Fruit fly (Drosophila melanogaster) Kc167 (cell line): ENCODE results near the gene CG46448.

ENCODE experiments used
- Myc ChIP-seq: fragments of >200 bp; optimal IDR thresholded peaks from 2 replicates; lab custom pipeline; 2017; ENCODE audit warnings: missing external identifiers
- h ChIP-seq: fragments of >200 bp; optimal IDR thresholded peaks from 3 replicates; lab custom pipeline; 2018; ENCODE audit warnings: missing external identifiers

- TF ChIP-seq Myc (lab: Kevin White, UChicago), result no peak
- TF ChIP-seq h (lab: Kevin White, UChicago), result no peak
Observed at dm6 chr2L:2416620-2417019, 25.2 kb downstream of the CG46448 start, which contains the start of gene CG31948.
